Worm (Caenorhabditis elegans) whole organism, L1 larva: Measurements from ENCODE around the gene ceh-23.

Experiments used
- C16A3.4 ChIP-seq: fragments of 150-350 bp; optimal IDR thresholded peaks from 2 replicates; lab custom pipeline; 2014; ENCODE audit warnings: missing biosample characterization, missing genetic modification characterization
- C34B4.2 ChIP-seq: sonication (generic microtip); optimal IDR thresholded peaks from 2 replicates; lab custom pipeline; 2017; ENCODE audit warnings: mild to moderate bottlenecking, missing genetic modification characterization, missing compliant biosample characterization
- F16B12.6 ChIP-seq: fragments of 150-350 bp; optimal IDR thresholded peaks from 2 replicates; lab custom pipeline; 2014; ENCODE audit warnings: missing biosample characterization, missing genetic modification characterization
- Y116A8C.19 ChIP-seq: sonication (generic microtip); optimal IDR thresholded peaks from 2 replicates; lab custom pipeline; 2016; ENCODE audit warnings: missing compliant biosample characterization, missing genetic modification characterization, borderline replicate concordance
- aha-1 ChIP-seq: fragments of 150-350 bp; optimal IDR thresholded peaks from 2 replicates; lab custom pipeline; 2014; ENCODE audit warnings: missing biosample characterization, missing genetic modification characterization
- alr-1 ChIP-seq: fragments of 200-800 bp; sonication (Bioruptor generic); optimal IDR thresholded peaks from 2 replicates; lab custom pipeline; 2018; ENCODE audit warnings: borderline replicate concordance, mild to moderate bottlenecking, missing genetic modification characterization, missing compliant biosample characterization
- aly-2 ChIP-seq: fragments of 150-350 bp; optimal IDR thresholded peaks from 2 replicates; lab custom pipeline; 2014; ENCODE audit warnings: missing biosample characterization, missing genetic modification characterization
- blmp-1 ChIP-seq: fragments of 150-350 bp; optimal IDR thresholded peaks from 2 replicates; lab custom pipeline; 2014; ENCODE audit warnings: missing biosample characterization, missing genetic modification characterization
- dpl-1 ChIP-seq, 3 experiments: fragments of 150-350 bp in 2 of 3; sonication (generic microtip) in 1 of 3; optimal IDR thresholded peaks; 2 replicates each; lab custom pipeline; 2014 to 2017; ENCODE audit warnings: missing biosample characterization in 3 of 3, missing genetic modification characterization in 3 of 3, missing genetic modification reagents in 3 of 3
- efl-1 ChIP-seq, 4 experiments: fragments of 150-350 bp; optimal IDR thresholded peaks in 3 of 4; peaks in 1 of 4; 1 replicate in 1 of 4; 2 replicates in 3 of 4; lab custom pipeline; 2014; ENCODE audit warnings: missing biosample characterization in 2 of 4, missing genetic modification characterization in 2 of 4, missing genetic modification reagents in 2 of 4
- elt-3 ChIP-seq, 6 experiments: fragments of 150-350 bp in 1 of 6; sonication (generic microtip); optimal IDR thresholded peaks; 2 replicates each; lab custom pipeline; 2017 to 2018; ENCODE audit warnings: missing biosample characterization in 6 of 6, missing genetic modification characterization in 6 of 6, inconsistent platforms in 1 of 6
- fkh-10 ChIP-seq: sonication (generic microtip); optimal IDR thresholded peaks from 2 replicates; lab custom pipeline; 2017; ENCODE audit warnings: missing biosample characterization, missing genetic modification reagents, missing genetic modification characterization
- fkh-4 ChIP-seq: sonication (generic microtip); optimal IDR thresholded peaks from 2 replicates; lab custom pipeline; 2016; ENCODE audit warnings: missing compliant biosample characterization, missing genetic modification characterization, borderline replicate concordance
- fos-1 ChIP-seq: fragments of 150-350 bp; optimal IDR thresholded peaks from 2 replicates; lab custom pipeline; 2014; ENCODE audit warnings: missing biosample characterization, missing genetic modification characterization
- irx-1 ChIP-seq: sonication (generic microtip); optimal IDR thresholded peaks from 2 replicates; lab custom pipeline; 2016; ENCODE audit warnings: missing genetic modification characterization, missing compliant biosample characterization
- jun-1 ChIP-seq: fragments of 150-350 bp; optimal IDR thresholded peaks from 2 replicates; lab custom pipeline; 2014; ENCODE audit warnings: missing biosample characterization, missing genetic modification reagents, missing genetic modification characterization
- lin-35 ChIP-seq, 2 experiments: fragments of 150-350 bp; optimal IDR thresholded peaks; 2 replicates each; lab custom pipeline; 2014; ENCODE audit warnings: missing biosample characterization in 2 of 2, missing genetic modification characterization in 2 of 2, missing genetic modification reagents in 2 of 2
- lir-3 ChIP-seq: sonication (generic microtip); optimal IDR thresholded peaks from 2 replicates; lab custom pipeline; 2016; ENCODE audit warnings: mild to moderate bottlenecking, missing genetic modification characterization, moderate library complexity, missing compliant biosample characterization; ENCODE audit not compliant: poor library complexity
- lsy-2 ChIP-seq, 2 experiments: fragments of 150-350 bp; optimal IDR thresholded peaks; 2 replicates each; lab custom pipeline; 2014; ENCODE audit warnings: missing biosample characterization in 2 of 2, missing genetic modification characterization in 2 of 2
- mdl-1 ChIP-seq, 2 experiments: fragments of 150-350 bp; optimal IDR thresholded peaks; 2 replicates each; lab custom pipeline; 2014 to 2017; ENCODE audit warnings: missing biosample characterization in 2 of 2, missing genetic modification characterization in 2 of 2, inconsistent platforms in 1 of 2
- nhr-11 ChIP-seq: fragments of 150-350 bp; optimal IDR thresholded peaks from 2 replicates; lab custom pipeline; 2014; ENCODE audit warnings: missing biosample characterization, missing genetic modification characterization
- nhr-19 ChIP-seq: fragments of 200-800 bp; sonication (Bioruptor generic); conservative IDR thresholded peaks from 2 replicates; pipeline ENCODE4 v1.3.6; 2022; ENCODE audit warnings: missing genetic modification characterization, missing compliant biosample characterization
- nhr-71 ChIP-seq: sonication (generic microtip); optimal IDR thresholded peaks from 2 replicates; lab custom pipeline; 2016; ENCODE audit warnings: mild to moderate bottlenecking, missing genetic modification characterization, moderate library complexity, missing compliant biosample characterization
- nhr-76 ChIP-seq: sonication (generic microtip); optimal IDR thresholded peaks from 2 replicates; lab custom pipeline; 2017; ENCODE audit warnings: missing biosample characterization, missing genetic modification characterization
- nhr-85 ChIP-seq: sonication (generic microtip); peaks from one replicate; lab custom pipeline; 2016; ENCODE audit warnings: missing genetic modification characterization, inconsistent platforms, missing compliant biosample characterization
- pag-3 ChIP-seq: sonication (generic microtip); optimal IDR thresholded peaks from 2 replicates; lab custom pipeline; 2017; ENCODE audit warnings: missing genetic modification characterization, mild to moderate bottlenecking, missing compliant biosample characterization, antibody characterized with exemption, borderline replicate concordance; ENCODE audit not compliant: insufficient read depth
- rnt-1 ChIP-seq: sonication (generic microtip); optimal IDR thresholded peaks from 2 replicates; lab custom pipeline; 2016; ENCODE audit warnings: mild to moderate bottlenecking, missing genetic modification characterization, moderate library complexity, missing compliant biosample characterization
- skn-1 ChIP-seq: fragments of 150-350 bp; optimal IDR thresholded peaks from 2 replicates; lab custom pipeline; 2014; ENCODE audit warnings: missing biosample characterization, missing genetic modification characterization
- snpc-4 ChIP-seq: fragments of 150-350 bp; optimal IDR thresholded peaks from 2 replicates; lab custom pipeline; 2014; ENCODE audit warnings: missing biosample characterization, missing genetic modification characterization
- snu-23 ChIP-seq: sonication (generic microtip); optimal IDR thresholded peaks from 2 replicates; lab custom pipeline; 2016; ENCODE audit warnings: missing genetic modification characterization, missing compliant biosample characterization
- sox-4 ChIP-seq: sonication (generic microtip); optimal IDR thresholded peaks from 2 replicates; lab custom pipeline; 2016; ENCODE audit warnings: missing genetic modification characterization, missing compliant biosample characterization
- sup-37 ChIP-seq: fragments of 200-800 bp; sonication (Bioruptor generic); optimal IDR thresholded peaks from 2 replicates; lab custom pipeline; 2018; ENCODE audit warnings: mild to moderate bottlenecking, missing genetic modification characterization, missing compliant biosample characterization
- tlp-1 ChIP-seq: fragments of 150-350 bp; optimal IDR thresholded peaks from 2 replicates; lab custom pipeline; 2014; ENCODE audit warnings: missing biosample characterization, missing genetic modification characterization
- unc-86 ChIP-seq: sonication (generic microtip); optimal IDR thresholded peaks from 2 replicates; lab custom pipeline; 2016; ENCODE audit warnings: missing genetic modification characterization, missing compliant biosample characterization
- vab-15 ChIP-seq: sonication (generic microtip); optimal IDR thresholded peaks from 2 replicates; lab custom pipeline; 2017; ENCODE audit warnings: missing genotype, mild to moderate bottlenecking, missing genetic modification characterization, missing compliant biosample characterization
- xbp-1 ChIP-seq: sonication (generic microtip); optimal IDR thresholded peaks from 2 replicates; lab custom pipeline; 2016; ENCODE audit warnings: missing genetic modification characterization, missing compliant biosample characterization
- ztf-11 ChIP-seq, 2 experiments: sonication (generic microtip); optimal IDR thresholded peaks; 2 replicates each; lab custom pipeline; 2016 to 2017; ENCODE audit warnings: missing genetic modification characterization in 2 of 2, missing biosample characterization in 1 of 2, missing compliant biosample characterization in 1 of 2

Gene ceh-23

ce11 chrIII:7823285-7823684 is 16.1 kb upstream of the ceh-23 start:
- TF ChIP-seq Y116A8C.19 (tag; lab: Kevin White, UChicago), result no peak

- TF ChIP-seq vab-15 (tag; lab: Kevin White, UChicago) (no peak), unc-86 (tag; lab: Kevin White, UChicago) (peak; percentile 22), efl-1 (optimal IDR thresholded peaks at IDR 0.05; lab: Kevin White, UChicago) (no peak), efl-1 (GFP tag; optimal IDR thresholded peaks at IDR 0.05 in 1 of 2; lab: Kevin White, UChicago) (peak in 1 of 2 experiments; percentile 21)
These were observed 15.4 kb upstream of the ceh-23 start for ce11 chrIII:7824041-7824440.

- TF ChIP-seq irx-1 (tag; lab: Kevin White, UChicago) (no peak), elt-3 (tag; optimal IDR thresholded peaks at IDR 0.05; lab: Kevin White, UChicago) (peak in 1 of 6 experiments; percentile 17), nhr-76 (tag; lab: Kevin White, UChicago) (no peak), snu-23 (GFP tag; lab: Kevin White, UChicago) (peak; percentile 24), sox-4 (tag; lab: Kevin White, UChicago) (no peak), nhr-11 (tag; lab: Kevin White, UChicago) (no peak), C34B4.2 (tag; lab: Kevin White, UChicago) (no peak), alr-1 (no peak), skn-1 (tag; lab: Kevin White, UChicago) (peak; percentile 4), aha-1 (tag; lab: Kevin White, UChicago) (no peak), dpl-1 (GFP tag; optimal IDR thresholded peaks at IDR 0.05; lab: Kevin White, UChicago) (peak; percentile 14 to 65 (median 51)), Y116A8C.19 (tag; lab: Kevin White, UChicago) (no peak), fkh-4 (tag; lab: Kevin White, UChicago) (no peak), jun-1 (tag; lab: Kevin White, UChicago) (no peak), nhr-85 (tag; lab: Kevin White, UChicago) (no peak), C16A3.4 (peak; percentile 28), nhr-19 (GFP tag; lab: Robert Waterston, UW) (no peak), blmp-1 (tag; lab: Kevin White, UChicago) (peak; percentile 51), xbp-1 (tag; lab: Kevin White, UChicago) (peak; percentile 1), mdl-1 (tag; optimal IDR thresholded peaks at IDR 0.05; lab: Kevin White, UChicago) (no peak), efl-1 (optimal IDR thresholded peaks at IDR 0.05; lab: Kevin White, UChicago) (peak; percentile 54 to 59), efl-1 (GFP tag; optimal IDR thresholded peaks at IDR 0.05 in 1 of 2; lab: Kevin White, UChicago) (peak; percentile 39 to 73), lin-35 (GFP tag; optimal IDR thresholded peaks at IDR 0.05; lab: Kevin White, UChicago) (peak; percentile 28 to 60), lsy-2 (tag; optimal IDR thresholded peaks at IDR 0.05; lab: Kevin White, UChicago) (peak; percentile 33 to 69), fos-1 (tag; lab: Kevin White, UChicago) (no peak), fkh-10 (GFP tag; lab: Kevin White, UChicago) (no peak), snpc-4 (tag; lab: Kevin White, UChicago) (no peak), F16B12.6 (tag; lab: Kevin White, UChicago) (peak; percentile 7), aly-2 (tag; lab: Kevin White, UChicago) (no peak), tlp-1 (no peak), pag-3 (tag; lab: Kevin White, UChicago) (no peak), sup-37 (GFP tag; lab: Kevin White, UChicago) (no peak), nhr-71 (no peak), rnt-1 (tag; lab: Kevin White, UChicago) (no peak), lir-3 (no peak), ztf-11 (tag; optimal IDR thresholded peaks at IDR 0.05; lab: Kevin White, UChicago) (no peak)
These were observed 10.6 kb upstream of the ceh-23 start, which contains the start of the genes egl-45 and kcmf-1 for ce11 chrIII:7828576-7829461. TSS of gene egl-45 (minus strand) at chrIII:7828626. TSS of gene kcmf-1 (plus strand) at chrIII:7829411.
